Worm (Caenorhabditis elegans) whole organism, mixed stage, embryonic: ENCODE measurements around the gene T05H4.4.

Experiments used
- M03D4.4 ChIP-seq: sonication (generic microtip); optimal IDR thresholded peaks from 2 replicates; lab custom pipeline; 2017; ENCODE audit warnings: mild to moderate bottlenecking, missing genetic modification characterization, missing compliant biosample characterization
- blmp-1 ChIP-seq: fragments of 150-350 bp; optimal IDR thresholded peaks from 2 replicates; lab custom pipeline; 2014; ENCODE audit warnings: missing biosample characterization, missing genetic modification characterization
- drap-1 ChIP-seq: fragments of 200-800 bp; sonication (Bioruptor generic); optimal IDR thresholded peaks from 3 replicates; lab custom pipeline; 2018; ENCODE audit warnings: mild to moderate bottlenecking, missing genetic modification characterization, missing compliant biosample characterization
- elt-1 ChIP-seq: sonication (generic microtip); optimal IDR thresholded peaks from 2 replicates; lab custom pipeline; 2017; ENCODE audit warnings: missing genetic modification characterization, mild to moderate bottlenecking, missing compliant biosample characterization, antibody characterized with exemption, moderate library complexity, borderline replicate concordance; ENCODE audit not compliant: insufficient read depth
- flh-1 ChIP-seq: fragments of 200-800 bp; sonication (Bioruptor generic); optimal IDR thresholded peaks from 2 replicates; lab custom pipeline; 2018; ENCODE audit warnings: mild to moderate bottlenecking, missing genetic modification characterization, moderate library complexity, missing compliant biosample characterization
- ham-2 ChIP-seq: fragments of 200-800 bp; sonication (Bioruptor generic); optimal IDR thresholded peaks from 2 replicates; lab custom pipeline; 2018; ENCODE audit warnings: mild to moderate bottlenecking, missing genetic modification characterization, missing compliant biosample characterization
- mab-5 ChIP-seq: fragments of 150-350 bp; optimal IDR thresholded peaks from 2 replicates; lab custom pipeline; 2014; ENCODE audit warnings: missing biosample characterization, missing genetic modification characterization
- nhr-12 ChIP-seq: fragments of 150-350 bp; optimal IDR thresholded peaks from 2 replicates; lab custom pipeline; 2014; ENCODE audit warnings: missing biosample characterization, missing genetic modification characterization
- nhr-28 ChIP-seq: fragments of 150-350 bp; optimal IDR thresholded peaks from 2 replicates; lab custom pipeline; 2014; ENCODE audit warnings: missing biosample characterization, missing genetic modification characterization
- nhr-76 ChIP-seq: sonication (generic microtip); optimal IDR thresholded peaks from 2 replicates; lab custom pipeline; 2017; ENCODE audit warnings: missing biosample characterization, missing genetic modification characterization
- sptf-1 ChIP-seq: sonication (generic microtip); optimal IDR thresholded peaks from 2 replicates; lab custom pipeline; 2017; ENCODE audit warnings: mild to moderate bottlenecking, missing genetic modification characterization, moderate library complexity, missing compliant biosample characterization
- unc-62 ChIP-seq: fragments of 150-350 bp; optimal IDR thresholded peaks from 2 replicates; lab custom pipeline; 2014; ENCODE audit warnings: missing biosample characterization, missing genetic modification reagents, missing genetic modification characterization

DNA sequence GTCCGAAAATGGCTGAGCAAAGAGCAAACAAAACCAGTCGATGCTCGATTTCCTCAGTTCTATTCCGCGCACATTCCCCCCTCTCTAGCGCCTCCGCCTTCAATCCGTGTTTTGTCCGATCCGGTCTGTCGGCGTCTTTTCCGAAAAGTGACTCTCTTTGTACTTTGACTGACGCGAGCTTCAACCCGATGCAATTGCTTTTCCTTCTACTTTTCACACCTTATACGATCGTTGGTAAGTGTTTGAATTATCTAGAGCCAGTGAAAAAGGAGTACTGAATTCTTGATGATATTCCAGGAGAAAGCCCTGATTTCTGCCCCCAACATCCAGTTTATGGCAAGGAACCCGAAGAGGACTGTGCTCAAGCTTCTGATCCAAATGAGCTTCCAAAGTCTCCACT is 23.7 kb upstream of the T05H4.4 start, which contains the start of gene cht-6:
- TF ChIP-seq blmp-1 (tag; lab: Kevin White, UChicago) (no peak), unc-62 (GFP tag; lab: Kevin White, UChicago) (no peak), nhr-76 (tag; lab: Kevin White, UChicago) (no peak), nhr-28 (no peak), mab-5 (tag; lab: Kevin White, UChicago) (no peak), flh-1 (GFP tag; lab: Kevin White, UChicago) (no peak), ham-2 (GFP tag; lab: Kevin White, UChicago) (no peak), sptf-1 (tag; lab: Kevin White, UChicago) (no peak), drap-1 (GFP tag; lab: Kevin White, UChicago) (no peak), elt-1 (tag; lab: Kevin White, UChicago) (no peak), M03D4.4 (tag; lab: Kevin White, UChicago) (no peak), nhr-12 (tag; lab: Kevin White, UChicago) (no peak)
